Fruit fly (Drosophila melanogaster): ENCODE results near the gene CG33177.

CG33177 gene

DNA sequence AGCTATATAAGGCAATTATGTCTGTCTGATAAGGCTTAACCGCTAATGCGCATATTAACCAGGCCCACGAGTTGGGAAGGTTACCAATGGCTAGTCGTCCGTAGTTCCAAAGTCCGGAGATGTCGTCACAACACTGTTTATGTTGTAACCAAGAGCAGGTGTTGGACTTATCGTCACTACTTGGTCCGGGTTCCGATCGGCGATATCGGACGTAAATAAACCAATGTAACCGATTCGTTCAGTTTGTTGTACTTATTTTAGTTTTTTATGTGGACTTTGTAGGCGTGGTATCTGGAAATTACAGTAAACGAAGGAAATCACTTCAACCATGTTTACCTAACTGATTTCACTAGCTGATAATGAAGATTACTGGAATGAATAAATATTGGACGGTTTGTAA is 2.8 kb upstream of the CG33177 start (continued):
- TF ChIP-seq Hsf (GFP tag; optimal IDR thresholded peaks at IDR 0.05) (no peak), fd64A (GFP tag; optimal IDR thresholded peaks at IDR 0.05) (peak; percentile 42), scrt (GFP tag; optimal IDR thresholded peaks at IDR 0.05) (no peak), run (tag; optimal IDR thresholded peaks at IDR 0.05) (peak; percentile 84), CG9932 (GFP tag; IDR thresholded peaks at IDR 0.05) (no peak), NC2α (GFP tag; optimal IDR thresholded peaks at IDR 0.05) (no peak), fd96Cb (tag; optimal IDR thresholded peaks at IDR 0.05) (no peak), Camta (GFP tag; optimal IDR thresholded peaks at IDR 0.05) (no peak), lola (GFP tag; optimal IDR thresholded peaks at IDR 0.05) (peak in 1 of 3 experiments; percentile 5), trh (GFP tag; optimal IDR thresholded peaks at IDR 0.05) (no peak), gt (GFP tag; IDR thresholded peaks at IDR 0.05) (no peak), CG2120 (GFP tag; optimal IDR thresholded peaks at IDR 0.05) (no peak), bowl (GFP tag; IDR thresholded peaks at IDR 0.05) (no peak), sisA (GFP tag; IDR thresholded peaks at IDR 0.05) (no peak), fu2 (GFP tag; optimal IDR thresholded peaks at IDR 0.05) (no peak), CG13424 (tag; optimal IDR thresholded peaks at IDR 0.05) (peak; percentile 42), CG8089 (GFP tag; optimal IDR thresholded peaks at IDR 0.05) (no peak), CG4360 (GFP tag; IDR thresholded peaks at IDR 0.05) (no peak), CG10462 (GFP tag; optimal IDR thresholded peaks at IDR 0.05) (no peak), CG17328 (GFP tag; IDR thresholded peaks at IDR 0.05) (no peak), dm (GFP tag; optimal IDR thresholded peaks at IDR 0.05) (no peak), fru (optimal IDR thresholded peaks at IDR 0.05) (no peak), CG14710 (tag; optimal IDR thresholded peaks at IDR 0.05) (peak; percentile 9), CG11093 (GFP tag; IDR thresholded peaks at IDR 0.05) (no peak), dan (GFP tag; IDR thresholded peaks at IDR 0.05) (no peak), abd-A (tag; optimal IDR thresholded peaks at IDR 0.05) (no peak), CG8359 (GFP tag; optimal IDR thresholded peaks at IDR 0.05; ENCODE audit: borderline replicate concordance) (no peak), MBD-R2 (GFP tag; IDR thresholded peaks at IDR 0.05) (no peak), gfzf (GFP tag; optimal IDR thresholded peaks at IDR 0.05) (no peak), Atf6 (GFP tag; IDR thresholded peaks at IDR 0.05) (no peak), zen2 (GFP tag; IDR thresholded peaks at IDR 0.05; ENCODE audit: partially characterized antibody) (no peak), CG1529 (GFP tag; optimal IDR thresholded peaks at IDR 0.05) (peak; percentile 6), repo (GFP tag; optimal IDR thresholded peaks at IDR 0.05) (no peak), Mrtf (GFP tag; IDR thresholded peaks at IDR 0.05) (no peak), Dip3 (GFP tag; optimal IDR thresholded peaks at IDR 0.05) (no peak), ems (GFP tag; optimal IDR thresholded peaks at IDR 0.05) (no peak), hb (GFP tag; IDR thresholded peaks at IDR 0.05; ENCODE audit: partially characterized antibody) (no peak), CG31365 (tag; optimal IDR thresholded peaks at IDR 0.05) (no peak), GATAe (GFP tag; conservative IDR thresholded peaks at IDR 0.05) (no peak), oc (tag; optimal IDR thresholded peaks at IDR 0.05) (no peak), dimm (GFP tag; IDR thresholded peaks at IDR 0.05) (no peak), CG10543 (GFP tag; optimal IDR thresholded peaks at IDR 0.05) (peak; percentile 66), CG12219 (GFP tag; optimal IDR thresholded peaks at IDR 0.05) (no peak), sc (optimal IDR thresholded peaks at IDR 0.05) (no peak), sc (GFP tag; optimal IDR thresholded peaks at IDR 0.05) (no peak), CG17802 (tag; optimal IDR thresholded peaks at IDR 0.05) (no peak), CG6813 (GFP tag; optimal IDR thresholded peaks at IDR 0.05) (peak; percentile 58), dati (GFP tag; IDR thresholded peaks at IDR 0.05) (no peak), CG18476 (GFP tag; optimal IDR thresholded peaks at IDR 0.05) (no peak), dmrt11E (tag; optimal IDR thresholded peaks at IDR 0.05) (peak; percentile 25), CG18262 (tag; optimal IDR thresholded peaks at IDR 0.05) (no peak), CG17385 (GFP tag; optimal IDR thresholded peaks at IDR 0.05) (peak; percentile 39), CG4282 (GFP tag; optimal IDR thresholded peaks at IDR 0.05) (no peak)

Data from whole organism, embryonic.